Fruit fly (Drosophila melanogaster): ENCODE measurements around the gene CG12481.

CG12481 gene

DNA sequence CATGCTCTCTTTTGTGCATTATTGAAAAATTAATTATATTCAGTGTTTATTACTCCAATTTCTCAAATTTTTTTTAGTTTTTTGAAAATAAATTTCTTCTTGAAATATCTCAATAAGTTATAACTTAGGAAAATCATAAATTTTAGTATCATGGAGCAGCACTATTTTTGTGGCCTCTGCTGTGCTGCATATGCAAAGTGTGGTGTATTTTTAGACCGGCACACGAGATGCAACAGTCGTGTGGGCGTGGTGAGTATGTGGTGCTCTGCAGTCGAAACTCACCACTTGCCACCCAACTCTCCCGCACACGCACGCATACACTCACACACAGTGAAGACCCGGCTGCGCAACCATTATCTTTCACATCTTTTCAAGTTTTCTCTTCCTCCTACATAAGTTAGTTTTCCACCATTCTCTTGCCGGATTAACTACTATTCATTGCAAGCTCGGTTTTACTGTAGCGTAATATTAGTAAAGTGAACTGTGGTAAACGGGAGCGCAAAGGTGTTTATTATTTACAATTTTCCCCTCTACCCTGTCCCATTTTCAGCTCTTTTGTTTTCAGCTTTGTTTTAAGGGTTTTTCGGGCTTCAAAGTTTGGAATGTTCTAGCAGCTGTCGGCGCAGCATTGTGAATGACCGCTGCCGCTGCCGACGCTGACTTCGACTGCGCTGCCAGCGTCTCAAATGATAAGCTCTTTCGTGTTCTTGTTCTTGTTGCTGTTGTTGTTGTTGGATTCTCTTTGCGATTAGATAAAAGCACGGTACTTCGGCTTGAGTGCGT is 21.6 kb downstream of the CG12481 start (continued):
- TF ChIP-seq Hr39 (optimal IDR thresholded peaks at IDR 0.05) (no peak), peb (GFP tag; IDR thresholded peaks at IDR 0.05) (no peak), CG18764 (GFP tag; optimal IDR thresholded peaks at IDR 0.05) (peak; percentile 17), row (GFP tag; IDR thresholded peaks at IDR 0.05) (peak; percentile 17; the same call in 1 of the 3 replicates), Nf-YA (GFP tag; IDR thresholded peaks at IDR 0.05) (peak; percentile 44; the same call in 1 of the 2 replicates), Dbx (GFP tag; IDR thresholded peaks at IDR 0.05) (no peak), scrt (GFP tag; optimal IDR thresholded peaks at IDR 0.05) (peak; percentile 67), CG12155 (GFP tag; optimal IDR thresholded peaks at IDR 0.05) (no peak), ssp (GFP tag; IDR thresholded peaks at IDR 0.05) (0 out of 2 replicates have a peak, but pooled peaks have one; percentile 17), CG13775 (GFP tag; optimal IDR thresholded peaks at IDR 0.05) (no peak), unc-4 (GFP tag; IDR thresholded peaks at IDR 0.05; ENCODE audit: partially characterized antibody) (no peak), hth (optimal IDR thresholded peaks at IDR 0.05) (no peak), CG17186 (GFP tag; optimal IDR thresholded peaks at IDR 0.05) (no peak), NK7.1 (GFP tag; optimal IDR thresholded peaks at IDR 0.05) (no peak), Ets97D (GFP tag; optimal IDR thresholded peaks at IDR 0.05) (no peak), CG11085 (GFP tag; IDR thresholded peaks at IDR 0.05) (no peak), fd64A (GFP tag; optimal IDR thresholded peaks at IDR 0.05) (no peak), CG17359 (tag; optimal IDR thresholded peaks at IDR 0.05) (peak; percentile 82), run (tag; optimal IDR thresholded peaks at IDR 0.05) (no peak), seq (GFP tag; IDR thresholded peaks at IDR 0.05) (no peak), CG15269 (tag; optimal IDR thresholded peaks at IDR 0.05) (peak; percentile 58), btn (GFP tag; optimal IDR thresholded peaks at IDR 0.05) (no peak), Hr3 (GFP tag; optimal IDR thresholded peaks at IDR 0.05) (peak; percentile 46), aop (GFP tag; IDR thresholded peaks at IDR 0.05) (no peak), PHDP (tag; optimal IDR thresholded peaks at IDR 0.05) (peak; percentile 63), Jarid2 (GFP tag; optimal IDR thresholded peaks at IDR 0.05) (no peak), lov (optimal IDR thresholded peaks at IDR 0.05) (no peak), lov (GFP tag; IDR thresholded peaks at IDR 0.05) (0 out of 3 replicates have a peak, but pooled peaks have one; percentile 23), D19A (tag; optimal IDR thresholded peaks at IDR 0.05) (peak; percentile 72), CG6272 (GFP tag; IDR thresholded peaks at IDR 0.05) (no peak), Lhr (GFP tag; optimal IDR thresholded peaks at IDR 0.05) (no peak), Camta (GFP tag; optimal IDR thresholded peaks at IDR 0.05) (peak; percentile 5), ems (GFP tag; optimal IDR thresholded peaks at IDR 0.05) (peak; percentile 47), Bdp1 (GFP tag; optimal IDR thresholded peaks at IDR 0.05) (no peak), ac (GFP tag; optimal IDR thresholded peaks at IDR 0.05) (peak; percentile 22), CG16815 (GFP tag; optimal IDR thresholded peaks at IDR 0.05) (no peak), ara (GFP tag; IDR thresholded peaks at IDR 0.05) (no peak), jumu (GFP tag; optimal IDR thresholded peaks at IDR 0.05) (no peak), ash1 (GFP tag; optimal IDR thresholded peaks at IDR 0.05) (no peak), vvl (GFP tag; IDR thresholded peaks at IDR 0.05) (peak; percentile 91), sens (GFP tag) (peak; percentile 93), crp (GFP tag; optimal IDR thresholded peaks at IDR 0.05) (peak in 1 of 2 experiments; percentile 13), pros (GFP tag; optimal IDR thresholded peaks at IDR 0.05) (peak; percentile 15), CG3065 (GFP tag; optimal IDR thresholded peaks at IDR 0.05) (no peak), CG8089 (GFP tag; optimal IDR thresholded peaks at IDR 0.05) (peak; percentile 39), z (GFP tag; IDR thresholded peaks at IDR 0.05) (no peak), Myb (GFP tag; optimal IDR thresholded peaks at IDR 0.05) (peak; percentile 1), Poxn (GFP tag; IDR thresholded peaks at IDR 0.05) (no peak), stc (GFP tag; IDR thresholded peaks at IDR 0.05) (peak; percentile 68), Nf-YC (tag; optimal IDR thresholded peaks at IDR 0.05) (no peak), mld (GFP tag; IDR thresholded peaks at IDR 0.05; ENCODE audit: partially characterized antibody) (no peak)
